Worm (Caenorhabditis elegans) whole organism, L1 larva: Measurements from ENCODE around the gene bus-8B.
A peak's percentile ranks its signal among the peaks of the same experiment; 100 is the strongest.

Experiments used
- Y116A8C.19 ChIP-seq: sonication (generic microtip); optimal IDR thresholded peaks from 2 replicates; lab custom pipeline; 2016; ENCODE audit warnings: missing compliant biosample characterization, missing genetic modification characterization, borderline replicate concordance
- alr-1 ChIP-seq: fragments of 200-800 bp; sonication (Bioruptor generic); optimal IDR thresholded peaks from 2 replicates; lab custom pipeline; 2018; ENCODE audit warnings: borderline replicate concordance, mild to moderate bottlenecking, missing genetic modification characterization, missing compliant biosample characterization
- ama-1 ChIP-seq: fragments of 150-350 bp; optimal IDR thresholded peaks from 2 replicates; lab custom pipeline; 2014
- blmp-1 ChIP-seq: fragments of 150-350 bp; optimal IDR thresholded peaks from 2 replicates; lab custom pipeline; 2014; ENCODE audit warnings: missing biosample characterization, missing genetic modification characterization
- ceh-8 ChIP-seq: fragments of 200-800 bp; sonication (Bioruptor generic); optimal IDR thresholded peaks from 2 replicates; lab custom pipeline; 2018; ENCODE audit warnings: mild to moderate bottlenecking, missing genetic modification characterization, moderate library complexity, missing compliant biosample characterization
- ceh-82 ChIP-seq, 3 experiments: fragments of 150-350 bp in 1 of 3; sonication (generic microtip) in 2 of 3; optimal IDR thresholded peaks; 2 replicates each; lab custom pipeline; 2014 to 2017; ENCODE audit warnings: missing biosample characterization in 3 of 3, missing genetic modification characterization in 3 of 3
- ceh-88 ChIP-seq: fragments of 200-800 bp; sonication (Bioruptor generic); IDR thresholded peaks from 2 replicates; pipeline ENCODE4 v1.3.6; 2022; ENCODE audit warnings: missing genetic modification characterization, missing compliant biosample characterization
- ceh-90 ChIP-seq: sonication (generic microtip); optimal IDR thresholded peaks from 2 replicates; lab custom pipeline; 2016; ENCODE audit warnings: missing genetic modification characterization, missing compliant biosample characterization
- dpl-1 ChIP-seq, 3 experiments: fragments of 150-350 bp in 2 of 3; sonication (generic microtip) in 1 of 3; optimal IDR thresholded peaks; 2 replicates each; lab custom pipeline; 2014 to 2017; ENCODE audit warnings: missing biosample characterization in 3 of 3, missing genetic modification characterization in 3 of 3, missing genetic modification reagents in 3 of 3
- efl-1 ChIP-seq, 4 experiments: fragments of 150-350 bp; optimal IDR thresholded peaks in 3 of 4; peaks in 1 of 4; 1 replicate in 1 of 4; 2 replicates in 3 of 4; lab custom pipeline; 2014; ENCODE audit warnings: missing biosample characterization in 2 of 4, missing genetic modification characterization in 2 of 4, missing genetic modification reagents in 2 of 4
- efl-3 ChIP-seq: fragments of 200-800 bp; sonication (Bioruptor generic); optimal IDR thresholded peaks from 2 replicates; lab custom pipeline; 2018; ENCODE audit warnings: mild to moderate bottlenecking, missing genetic modification characterization, missing compliant biosample characterization
- egl-13 ChIP-seq: sonication (generic microtip); optimal IDR thresholded peaks from 2 replicates; lab custom pipeline; 2016; ENCODE audit warnings: missing genotype, missing genetic modification reagents, missing genetic modification characterization, missing compliant biosample characterization
- egl-27 ChIP-seq, 2 experiments: fragments of 150-350 bp in 1 of 2; sonication (generic microtip); optimal IDR thresholded peaks; 3 replicates each; lab custom pipeline; 2017 to 2018; ENCODE audit warnings: missing biosample characterization in 2 of 2, missing genetic modification characterization in 2 of 2, missing genetic modification reagents in 2 of 2
- elt-2 ChIP-seq: sonication (generic microtip); optimal IDR thresholded peaks from 2 replicates; lab custom pipeline; 2016; ENCODE audit warnings: missing genetic modification characterization, mild to moderate bottlenecking, inconsistent platforms, missing compliant biosample characterization, missing genetic modification reagents
- ets-5 ChIP-seq: fragments of 200-800 bp; sonication (Bioruptor generic); IDR thresholded peaks from 2 replicates; pipeline ENCODE4 v1.3.6; 2022; ENCODE audit warnings: missing genetic modification characterization, missing compliant biosample characterization
- fkh-10 ChIP-seq: sonication (generic microtip); optimal IDR thresholded peaks from 2 replicates; lab custom pipeline; 2017; ENCODE audit warnings: missing biosample characterization, missing genetic modification reagents, missing genetic modification characterization
- fkh-8 ChIP-seq: sonication (generic microtip); optimal IDR thresholded peaks from 2 replicates; lab custom pipeline; 2016; ENCODE audit warnings: mild to moderate bottlenecking, missing genetic modification characterization, missing compliant biosample characterization
- isw-1 ChIP-seq: fragments of 200-800 bp; sonication (Bioruptor generic); IDR thresholded peaks from 2 replicates; pipeline ENCODE4 v1.3.6; 2022; ENCODE audit warnings: missing genetic modification characterization, missing compliant biosample characterization
- jun-1 ChIP-seq: fragments of 150-350 bp; optimal IDR thresholded peaks from 2 replicates; lab custom pipeline; 2014; ENCODE audit warnings: missing biosample characterization, missing genetic modification reagents, missing genetic modification characterization
- lin-13 ChIP-seq: fragments of 150-350 bp; optimal IDR thresholded peaks from 2 replicates; lab custom pipeline; 2014; ENCODE audit warnings: missing biosample characterization, missing genetic modification reagents, missing genetic modification characterization
- lin-14 ChIP-seq: fragments of 200-800 bp; sonication (Bioruptor generic); optimal IDR thresholded peaks from 2 replicates; lab custom pipeline; 2018; ENCODE audit warnings: mild to moderate bottlenecking, missing genetic modification characterization, moderate library complexity, missing compliant biosample characterization
- lin-35 ChIP-seq, 2 experiments: fragments of 150-350 bp; optimal IDR thresholded peaks; 2 replicates each; lab custom pipeline; 2014; ENCODE audit warnings: missing biosample characterization in 2 of 2, missing genetic modification characterization in 2 of 2, missing genetic modification reagents in 2 of 2
- mab-9 ChIP-seq: fragments of 200-800 bp; sonication (Bioruptor generic); IDR thresholded peaks from 2 replicates; pipeline ENCODE4 v1.3.6; 2022; ENCODE audit warnings: missing genetic modification reagents, missing genetic modification characterization, missing compliant biosample characterization
- nhr-11 ChIP-seq: fragments of 150-350 bp; optimal IDR thresholded peaks from 2 replicates; lab custom pipeline; 2014; ENCODE audit warnings: missing biosample characterization, missing genetic modification characterization
- nhr-12 ChIP-seq: sonication (generic microtip); optimal IDR thresholded peaks from 2 replicates; lab custom pipeline; 2017; ENCODE audit warnings: missing biosample characterization, missing genetic modification characterization
- nhr-20 ChIP-seq: sonication (generic microtip); optimal IDR thresholded peaks from 2 replicates; lab custom pipeline; 2016; ENCODE audit warnings: mild to moderate bottlenecking, missing genetic modification characterization, missing compliant biosample characterization
- nhr-237 ChIP-seq: fragments of 150-350 bp; optimal IDR thresholded peaks from 2 replicates; lab custom pipeline; 2014; ENCODE audit warnings: missing biosample characterization, missing genetic modification characterization
- nhr-77 ChIP-seq: fragments of 150-350 bp; optimal IDR thresholded peaks from 2 replicates; lab custom pipeline; 2014; ENCODE audit warnings: missing biosample characterization, missing genetic modification characterization
- nhr-84 ChIP-seq: sonication (generic microtip); optimal IDR thresholded peaks from 2 replicates; lab custom pipeline; 2017; ENCODE audit warnings: missing biosample characterization, missing genetic modification characterization
- nhr-85 ChIP-seq: sonication (generic microtip); peaks from one replicate; lab custom pipeline; 2016; ENCODE audit warnings: missing genetic modification characterization, inconsistent platforms, missing compliant biosample characterization
- nhr-90 ChIP-seq: sonication (generic microtip); optimal IDR thresholded peaks from 2 replicates; lab custom pipeline; 2016; ENCODE audit warnings: mild to moderate bottlenecking, missing genetic modification characterization, missing compliant biosample characterization; ENCODE audit not compliant: poor library complexity
- pax-3 ChIP-seq: fragments of 200-800 bp; sonication (Bioruptor generic); optimal IDR thresholded peaks from 2 replicates; lab custom pipeline; 2018; ENCODE audit warnings: mild to moderate bottlenecking, missing genetic modification characterization, moderate library complexity, missing compliant biosample characterization
- pqm-1 ChIP-seq: sonication (generic microtip); optimal IDR thresholded peaks from 3 replicates; lab custom pipeline; 2017; ENCODE audit warnings: missing biosample characterization, missing genetic modification characterization
- rnt-1 ChIP-seq: sonication (generic microtip); optimal IDR thresholded peaks from 2 replicates; lab custom pipeline; 2016; ENCODE audit warnings: mild to moderate bottlenecking, missing genetic modification characterization, moderate library complexity, missing compliant biosample characterization
- skn-1 ChIP-seq: fragments of 150-350 bp; optimal IDR thresholded peaks from 2 replicates; lab custom pipeline; 2014; ENCODE audit warnings: missing biosample characterization, missing genetic modification characterization
- snpc-4 ChIP-seq: fragments of 150-350 bp; optimal IDR thresholded peaks from 2 replicates; lab custom pipeline; 2014; ENCODE audit warnings: missing biosample characterization, missing genetic modification characterization
- snu-23 ChIP-seq: sonication (generic microtip); optimal IDR thresholded peaks from 2 replicates; lab custom pipeline; 2016; ENCODE audit warnings: missing genetic modification characterization, missing compliant biosample characterization
- sox-4 ChIP-seq: sonication (generic microtip); optimal IDR thresholded peaks from 2 replicates; lab custom pipeline; 2016; ENCODE audit warnings: missing genetic modification characterization, missing compliant biosample characterization
- sptf-1 ChIP-seq: fragments of 150-350 bp; optimal IDR thresholded peaks from 2 replicates; lab custom pipeline; 2014; ENCODE audit warnings: missing biosample characterization, missing genetic modification characterization
- swsn-7 ChIP-seq: sonication (generic microtip); optimal IDR thresholded peaks from 2 replicates; lab custom pipeline; 2016; ENCODE audit warnings: missing genetic modification characterization, missing compliant biosample characterization
- tbx-2 ChIP-seq: sonication (generic microtip); optimal IDR thresholded peaks from 2 replicates; lab custom pipeline; 2016; ENCODE audit warnings: missing genetic modification characterization, missing compliant biosample characterization
- unc-30 ChIP-seq: sonication (generic microtip); optimal IDR thresholded peaks from 2 replicates; lab custom pipeline; 2017; ENCODE audit warnings: missing biosample characterization, missing genetic modification characterization
- unc-62 ChIP-seq: fragments of 150-350 bp; optimal IDR thresholded peaks from 2 replicates; lab custom pipeline; 2014; ENCODE audit warnings: missing biosample characterization, missing genetic modification reagents, missing genetic modification characterization
- unc-86 ChIP-seq: sonication (generic microtip); optimal IDR thresholded peaks from 2 replicates; lab custom pipeline; 2016; ENCODE audit warnings: missing genetic modification characterization, missing compliant biosample characterization
- unc-98 ChIP-seq: fragments of 200-800 bp; sonication (Bioruptor generic); IDR thresholded peaks from 2 replicates; pipeline ENCODE4 v1.3.6; 2022; ENCODE audit warnings: missing genetic modification characterization, missing compliant biosample characterization
- zag-1 ChIP-seq: fragments of 150-350 bp; optimal IDR thresholded peaks from 2 replicates; lab custom pipeline; 2014; ENCODE audit warnings: missing biosample characterization, missing genetic modification characterization
- ztf-4 ChIP-seq: fragments of 150-350 bp; optimal IDR thresholded peaks from 2 replicates; lab custom pipeline; 2014; ENCODE audit warnings: missing biosample characterization, missing genetic modification characterization

The bus-8B gene

ce11 chrX:5467820-5468270 lies 25.3 kb upstream of the bus-8B start, which contains the start of gene dpyd-1 (continued):
- TF ChIP-seq nhr-11 (tag; lab: Kevin White, UChicago) (no peak), ceh-90 (no peak)

- TF ChIP-seq blmp-1 (tag; lab: Kevin White, UChicago) (peak; percentile 49), ceh-88 (no peak), pax-3 (tag; lab: Kevin White, UChicago) (no peak), mab-9 (GFP tag; lab: Robert Waterston, UW) (no peak), lin-14 (GFP tag; lab: Kevin White, UChicago) (peak; percentile 41), ets-5 (GFP tag; lab: Robert Waterston, UW) (no peak), ceh-82 (tag; optimal IDR thresholded peaks at IDR 0.05; lab: Kevin White, UChicago) (no peak), nhr-85 (tag; lab: Kevin White, UChicago) (peak; percentile 82), rnt-1 (tag; lab: Kevin White, UChicago) (peak; percentile 15), snu-23 (GFP tag; lab: Kevin White, UChicago) (no peak)
These were observed 22.9 kb upstream of the bus-8B start for ce11 chrX:5470111-5470745.

- TF ChIP-seq lin-35 (GFP tag; optimal IDR thresholded peaks at IDR 0.05; lab: Kevin White, UChicago) (peak; percentile 41 to 69), zag-1 (tag; lab: Kevin White, UChicago) (no peak), nhr-90 (peak; percentile 64), snpc-4 (tag; lab: Kevin White, UChicago) (no peak), egl-13 (tag; lab: Kevin White, UChicago) (no peak), ztf-4 (tag; lab: Kevin White, UChicago) (peak; percentile 48), isw-1 (GFP tag; lab: Robert Waterston, UW) (no peak), unc-62 (GFP tag; lab: Kevin White, UChicago) (no peak), fkh-10 (no peak), swsn-7 (tag; lab: Kevin White, UChicago) (peak; percentile 52), ceh-90 (no peak), nhr-77 (tag; lab: Kevin White, UChicago) (peak; percentile 85), ama-1 (lab: Kevin White, UChicago) (no peak), Y116A8C.19 (tag; lab: Kevin White, UChicago) (no peak), sox-4 (no peak), jun-1 (tag; lab: Kevin White, UChicago) (peak; percentile 60), lin-13 (no peak), pqm-1 (tag; lab: Kevin White, UChicago) (no peak), nhr-84 (tag; lab: Kevin White, UChicago) (no peak), nhr-20 (tag; lab: Kevin White, UChicago) (peak; percentile 84), dpl-1 (GFP tag; optimal IDR thresholded peaks at IDR 0.05; lab: Kevin White, UChicago) (peak in 1 of 3 experiments; percentile 15), ceh-8 (GFP tag; lab: Kevin White, UChicago) (no peak), unc-86 (tag; lab: Kevin White, UChicago) (no peak), efl-1 (optimal IDR thresholded peaks at IDR 0.05; lab: Kevin White, UChicago) (peak; percentile 8 to 34), efl-1 (GFP tag; optimal IDR thresholded peaks at IDR 0.05 in 1 of 2; lab: Kevin White, UChicago) (no peak), fkh-8 (tag; lab: Kevin White, UChicago) (peak; percentile 59), unc-98 (no peak), ceh-82 (tag; optimal IDR thresholded peaks at IDR 0.05; lab: Kevin White, UChicago) (peak in 1 of 3 experiments; percentile 45), elt-2 (tag; lab: Kevin White, UChicago) (no peak), efl-3 (GFP tag; lab: Kevin White, UChicago) (no peak), alr-1 (tag; lab: Kevin White, UChicago) (no peak), tbx-2 (tag; lab: Kevin White, UChicago) (peak; percentile 72), egl-27 (tag; optimal IDR thresholded peaks at IDR 0.05; lab: Kevin White, UChicago) (peak in 1 of 2 experiments; percentile 84), unc-30 (tag; lab: Kevin White, UChicago) (no peak), sptf-1 (tag; lab: Kevin White, UChicago) (no peak), mab-9 (GFP tag; lab: Robert Waterston, UW) (0 out of 2 replicates have a peak, but pooled peaks have one; percentile 11), nhr-237 (no peak), skn-1 (tag; lab: Kevin White, UChicago) (peak; percentile 69), ets-5 (GFP tag; lab: Robert Waterston, UW) (no peak), nhr-12 (no peak), snu-23 (GFP tag; lab: Kevin White, UChicago) (peak; percentile 87)
These were observed 18.0 kb upstream of the bus-8B start for ce11 chrX:5475164-5475576.
